Worm (Caenorhabditis elegans) whole organism, early embryonic: ENCODE measurements around the gene F42G8.8.

Experiments
- B0310.2 ChIP-seq: sonication (generic microtip); optimal IDR thresholded peaks from 2 replicates; lab custom pipeline; 2016; ENCODE audit warnings: mild to moderate bottlenecking, missing genetic modification characterization, missing compliant biosample characterization
- F13C5.2 ChIP-seq: sonication (generic microtip); optimal IDR thresholded peaks from 2 replicates; lab custom pipeline; 2017; ENCODE audit warnings: mild to moderate bottlenecking, missing genetic modification characterization, inconsistent platforms, missing compliant biosample characterization
- aly-1 ChIP-seq: sonication (generic microtip); optimal IDR thresholded peaks from 2 replicates; lab custom pipeline; 2016; ENCODE audit warnings: missing genetic modification characterization, missing compliant biosample characterization
- ama-1 ChIP-seq: fragments of 150-350 bp; optimal IDR thresholded peaks from 2 replicates; lab custom pipeline; 2014
- ceh-13 ChIP-seq: fragments of 200-800 bp; sonication (Bioruptor generic); optimal IDR thresholded peaks from 2 replicates; lab custom pipeline; 2018; ENCODE audit warnings: mild to moderate bottlenecking, missing genetic modification characterization, missing compliant biosample characterization
- ceh-36 ChIP-seq: sonication (generic microtip); optimal IDR thresholded peaks from 2 replicates; lab custom pipeline; 2016; ENCODE audit warnings: missing genetic modification characterization, inconsistent platforms, missing compliant biosample characterization
- ets-7 ChIP-seq: sonication (generic microtip); optimal IDR thresholded peaks from 2 replicates; lab custom pipeline; 2016; ENCODE audit warnings: missing genotype, missing genetic modification characterization, missing compliant biosample characterization
- flt-1 ChIP-seq: fragments of 200-800 bp; sonication (Bioruptor generic); IDR thresholded peaks from 2 replicates; pipeline ENCODE4 v1.3.6; 2022; ENCODE audit warnings: missing genetic modification characterization, missing compliant biosample characterization
- hmbx-1 ChIP-seq: sonication (generic microtip); optimal IDR thresholded peaks from 2 replicates; lab custom pipeline; 2016; ENCODE audit warnings: mild to moderate bottlenecking, missing genetic modification characterization, missing compliant biosample characterization
- hmg-4 ChIP-seq: fragments of 200-800 bp; sonication (Bioruptor generic); optimal IDR thresholded peaks from 2 replicates; lab custom pipeline; 2018; ENCODE audit warnings: mild to moderate bottlenecking, missing genetic modification characterization, missing compliant biosample characterization
- hnd-1 ChIP-seq: sonication (generic microtip); optimal IDR thresholded peaks from 2 replicates; lab custom pipeline; 2016; ENCODE audit warnings: missing genetic modification characterization, missing compliant biosample characterization
- pes-1 ChIP-seq: fragments of 200-800 bp; sonication (Bioruptor generic); IDR thresholded peaks from 2 replicates; pipeline ENCODE4 v1.3.6; 2022; ENCODE audit warnings: missing genetic modification reagents, missing genetic modification characterization, missing compliant biosample characterization
- scrt-1 ChIP-seq: fragments of 200-800 bp; sonication (Bioruptor generic); IDR thresholded peaks from 2 replicates; pipeline ENCODE4 v1.3.6; 2022; ENCODE audit warnings: missing genetic modification characterization, missing compliant biosample characterization
- sea-1 ChIP-seq: fragments of 200-800 bp; sonication (Bioruptor generic); conservative IDR thresholded peaks from 2 replicates; pipeline ENCODE4 v1.3.6; 2022; ENCODE audit warnings: missing genetic modification characterization, missing compliant biosample characterization
- tbx-11 ChIP-seq: fragments of 200-800 bp; sonication (Bioruptor generic); IDR thresholded peaks from 2 replicates; pipeline ENCODE4 v1.3.6; 2022; ENCODE audit warnings: missing genetic modification characterization, missing compliant biosample characterization
- tbx-37 ChIP-seq: fragments of 200-800 bp; sonication (Bioruptor generic); conservative IDR thresholded peaks from 2 replicates; pipeline ENCODE4 v1.3.6; 2022; ENCODE audit warnings: missing genetic modification reagents, missing genetic modification characterization, missing compliant biosample characterization
- tra-4 ChIP-seq: sonication (generic microtip); optimal IDR thresholded peaks from 2 replicates; lab custom pipeline; 2017; ENCODE audit warnings: missing genetic modification characterization, missing compliant biosample characterization

Gene F42G8.8

DNA sequence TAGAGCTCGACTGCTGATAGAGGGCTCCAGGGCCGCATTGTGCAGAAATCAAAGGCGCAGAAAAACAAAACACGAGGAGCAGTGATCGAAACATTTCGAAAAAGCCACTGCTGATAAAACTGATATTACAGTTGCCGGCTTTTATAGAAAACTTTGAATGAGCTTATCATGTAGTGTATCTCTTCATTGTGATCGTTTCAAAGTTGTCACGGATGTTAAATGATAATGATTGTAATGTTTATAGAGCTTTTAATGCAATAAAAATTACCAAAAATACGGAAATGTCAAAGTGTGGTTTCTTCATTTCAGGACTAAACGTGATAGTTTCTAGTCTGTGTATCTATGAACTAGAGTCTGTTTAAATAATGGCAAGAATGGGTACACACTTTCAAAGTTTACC is 49.8 kb downstream of the F42G8.8 start, which contains the start of gene clec-52:
clec-52 (minus strand) TSS at position 101 of the 400 bp plus-strand sequence.
- TF ChIP-seq F13C5.2 (tag; lab: Kevin White, UChicago), result no peak
- TF ChIP-seq B0310.2, result no peak
- no peak for TF ChIP-seq sea-1 (GFP tag; lab: Robert Waterston, UW)
- no peak for TF ChIP-seq ceh-36 (tag; lab: Kevin White, UChicago)
- no peak for TF ChIP-seq tbx-37 (GFP tag; lab: Robert Waterston, UW)
- TF ChIP-seq aly-1 (tag; lab: Kevin White, UChicago), result no peak
- TF ChIP-seq tra-4 (tag; lab: Kevin White, UChicago), result no peak
- no peak for TF ChIP-seq ama-1 (lab: Kevin White, UChicago)
- TF ChIP-seq tbx-11 (GFP tag; lab: Robert Waterston, UW), result no peak
- no peak for TF ChIP-seq ceh-13
- no peak for TF ChIP-seq hmg-4 (GFP tag; lab: Kevin White, UChicago)
- no peak for TF ChIP-seq hmbx-1 (tag; lab: Kevin White, UChicago)
- TF ChIP-seq ets-7, result no peak
- no peak for TF ChIP-seq pes-1 (GFP tag; lab: Robert Waterston, UW)
- no peak for TF ChIP-seq scrt-1 (GFP tag; lab: Robert Waterston, UW)
- TF ChIP-seq flt-1 (GFP tag; lab: Robert Waterston, UW), result no peak
- no peak for TF ChIP-seq hnd-1 (tag; lab: Kevin White, UChicago)

DNA sequence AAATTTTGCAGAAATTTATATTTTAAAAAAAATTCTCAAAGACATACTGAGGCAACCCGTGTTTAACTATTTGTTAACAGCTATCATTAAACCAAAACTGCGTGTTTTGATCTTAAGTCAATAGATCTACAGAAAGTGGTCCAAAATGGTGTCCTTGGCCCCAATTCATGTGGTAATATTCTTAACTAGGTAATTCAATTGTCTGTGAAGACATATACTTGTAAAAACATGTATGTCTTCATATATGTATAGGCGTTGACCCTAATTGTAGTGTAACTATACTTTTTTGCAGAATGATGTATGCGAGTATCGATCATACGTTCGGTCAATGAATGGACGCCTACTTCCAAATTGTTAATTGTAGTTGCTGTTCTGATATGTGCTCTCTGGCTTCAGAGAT is 50.8 kb downstream of the F42G8.8 start, which contains the start of gene C07G1.15:
C07G1.15 (plus strand) TSS at position 301 of the 400 bp plus-strand sequence.
- TF ChIP-seq hmg-4 (GFP tag; lab: Kevin White, UChicago) (no peak), aly-1 (tag; lab: Kevin White, UChicago) (no peak), tra-4 (tag; lab: Kevin White, UChicago) (no peak), ama-1 (lab: Kevin White, UChicago) (no peak), F13C5.2 (tag; lab: Kevin White, UChicago) (no peak), flt-1 (GFP tag; lab: Robert Waterston, UW) (no peak), tbx-11 (GFP tag; lab: Robert Waterston, UW) (no peak), hmbx-1 (tag; lab: Kevin White, UChicago) (no peak), hnd-1 (tag; lab: Kevin White, UChicago) (no peak)

DNA sequence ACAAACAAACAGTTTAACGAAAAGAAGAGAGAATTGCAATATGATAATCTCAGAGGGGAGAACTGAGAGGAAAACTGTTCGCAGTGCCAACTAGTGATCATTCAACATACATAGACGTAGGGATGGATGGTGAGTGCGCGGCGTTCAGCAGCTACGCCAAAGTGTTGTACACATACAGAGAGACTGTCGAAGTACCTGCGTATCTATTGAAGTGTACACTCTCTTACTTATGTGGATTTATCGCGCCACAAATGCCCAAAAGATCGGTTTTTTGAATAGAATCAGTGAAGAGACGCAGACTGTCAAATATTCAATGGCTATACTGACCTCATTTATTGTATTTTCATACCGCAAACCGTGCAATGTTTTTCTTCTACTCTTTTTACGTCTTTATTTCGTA is 51.4 kb downstream of the F42G8.8 start:
- TF ChIP-seq tra-4 (tag; lab: Kevin White, UChicago) (no peak), hmg-4 (GFP tag; lab: Kevin White, UChicago) (no peak), scrt-1 (GFP tag; lab: Robert Waterston, UW) (no peak), tbx-11 (GFP tag; lab: Robert Waterston, UW) (no peak), aly-1 (tag; lab: Kevin White, UChicago) (no peak), F13C5.2 (tag; lab: Kevin White, UChicago) (no peak), hmbx-1 (tag; lab: Kevin White, UChicago) (no peak), sea-1 (GFP tag; lab: Robert Waterston, UW) (no peak), ama-1 (lab: Kevin White, UChicago) (no peak), ceh-36 (tag; lab: Kevin White, UChicago) (no peak), ceh-13 (no peak), flt-1 (GFP tag; lab: Robert Waterston, UW) (no peak), B0310.2 (no peak), pes-1 (GFP tag; lab: Robert Waterston, UW) (no peak)
